Fruit fly (Drosophila melanogaster): ENCODE data around the gene Sox21a.

- no peak for TF ChIP-seq pdm3 (GFP tag; optimal IDR thresholded peaks at IDR 0.05)
- TF ChIP-seq Eip93F (GFP tag; optimal IDR thresholded peaks at IDR 0.05), result no peak
- no peak for TF ChIP-seq OdsH (GFP tag; optimal IDR thresholded peaks at IDR 0.05)
- no peak for TF ChIP-seq dsx (GFP tag; optimal IDR thresholded peaks at IDR 0.05; ENCODE audit: poor library complexity, severe bottlenecking)
- TF ChIP-seq fd59A (GFP tag; optimal IDR thresholded peaks at IDR 0.05), result no peak
- TF ChIP-seq Hr4 (GFP tag; optimal IDR thresholded peaks at IDR 0.05), result no peak
- TF ChIP-seq CG16779 (tag; optimal IDR thresholded peaks at IDR 0.05), result no peak
- no peak for TF ChIP-seq CG34406 (GFP tag; optimal IDR thresholded peaks at IDR 0.05)
- TF ChIP-seq svp (GFP tag), result peak; percentile 58
- no peak for TF ChIP-seq Blimp-1 (GFP tag; optimal IDR thresholded peaks at IDR 0.05)
- no peak for TF ChIP-seq CG6792 (GFP tag; optimal IDR thresholded peaks at IDR 0.05)
- no peak for TF ChIP-seq CG8632 (GFP tag; optimal IDR thresholded peaks at IDR 0.05)
Observed at dm6 chr3L:14101421-14102130, 6.3 kb downstream of the Sox21a start.
